Fruit fly (Drosophila melanogaster) whole organism, embryonic: ENCODE data around the gene CG3679.

Experiments
- Abd-B ChIP-seq: fragments of 200-800 bp; sonication (Bioruptor generic); optimal IDR thresholded peaks from 2 replicates; lab custom pipeline; 2018; ENCODE audit warnings: missing biosample characterization, mild to moderate bottlenecking, missing genetic modification characterization, moderate library complexity
- Asciz ChIP-seq: fragments of 200-800 bp; sonication (Bioruptor generic); optimal IDR thresholded peaks from 2 replicates; lab custom pipeline; 2017; ENCODE audit warnings: missing biosample characterization, mild to moderate bottlenecking, missing genetic modification characterization, missing genetic modification reagents
- Atf-2 ChIP-seq: fragments of 200-800 bp; sonication (Bioruptor generic); optimal IDR thresholded peaks from 2 replicates; lab custom pipeline; 2016; ENCODE audit warnings: missing biosample characterization, missing genetic modification characterization
- CG10267 ChIP-seq: fragments of 200-800 bp; sonication (Bioruptor generic); optimal IDR thresholded peaks from 2 replicates; lab custom pipeline; 2018; ENCODE audit warnings: missing biosample characterization, mild to moderate bottlenecking, missing genetic modification characterization, moderate library complexity
- CG10366 ChIP-seq: fragments of 200-800 bp; sonication (Bioruptor generic); IDR thresholded peaks from 2 replicates; pipeline ENCODE4 v1.3.6; 2022; ENCODE audit warnings: missing biosample characterization, missing genetic modification characterization
- CG10654 ChIP-seq: fragments of 200-800 bp; sonication (Bioruptor generic); optimal IDR thresholded peaks from 2 replicates; lab custom pipeline; 2016; ENCODE audit warnings: missing biosample characterization, missing genetic modification characterization
- CG12236 ChIP-seq: fragments of 200-800 bp; sonication (Bioruptor generic); optimal IDR thresholded peaks from 2 replicates; lab custom pipeline; 2016; ENCODE audit warnings: missing biosample characterization, missing genetic modification characterization
- CG12744 ChIP-seq: fragments of 200-800 bp; sonication (Bioruptor generic); optimal IDR thresholded peaks from 2 replicates; lab custom pipeline; 2016; ENCODE audit warnings: missing biosample characterization, missing genetic modification characterization
- CG14441 ChIP-seq: fragments of 200-800 bp; sonication (Bioruptor generic); IDR thresholded peaks from 2 replicates; pipeline ENCODE4 v1.3.6; 2022; ENCODE audit warnings: missing biosample characterization, missing genetic modification characterization
- CG14710 ChIP-seq: fragments of 200-800 bp; sonication (Bioruptor generic); optimal IDR thresholded peaks from 3 replicates; lab custom pipeline; 2019; ENCODE audit warnings: missing biosample characterization, mild to moderate bottlenecking, missing genetic modification characterization, moderate library complexity
- CG17359 ChIP-seq: fragments of 200-800 bp; sonication (Bioruptor generic); optimal IDR thresholded peaks from 3 replicates; lab custom pipeline; 2018; ENCODE audit warnings: missing biosample characterization, mild to moderate bottlenecking, missing genetic modification characterization, moderate library complexity
- CG18619 ChIP-seq: fragments of 200-800 bp; sonication (Bioruptor generic); optimal IDR thresholded peaks from 3 replicates; lab custom pipeline; 2017; ENCODE audit warnings: missing biosample characterization, mild to moderate bottlenecking, missing genetic modification characterization
- CG3838 ChIP-seq: fragments of 200-800 bp; sonication (Bioruptor generic); optimal IDR thresholded peaks from 3 replicates; lab custom pipeline; 2016; ENCODE audit warnings: missing biosample characterization, missing genetic modification characterization
- CG4404 ChIP-seq: fragments of 200-800 bp; sonication (Bioruptor generic); IDR thresholded peaks from 2 replicates; pipeline ENCODE4 v1.3.6; 2022; ENCODE audit warnings: missing biosample characterization, missing genetic modification characterization
- CG4854 ChIP-seq: fragments of 200-800 bp; sonication (Bioruptor generic); optimal IDR thresholded peaks from 2 replicates; lab custom pipeline; 2016; ENCODE audit warnings: missing biosample characterization, missing genetic modification characterization, inconsistent platforms
- CG6654 ChIP-seq: fragments of 200-800 bp; sonication (Bioruptor generic); optimal IDR thresholded peaks from 2 replicates; lab custom pipeline; 2017; ENCODE audit warnings: missing biosample characterization, mild to moderate bottlenecking, missing genetic modification characterization
- CG7556 ChIP-seq: fragments of 200-800 bp; sonication (Bioruptor generic); optimal IDR thresholded peaks from 2 replicates; lab custom pipeline; 2017; ENCODE audit warnings: missing biosample characterization, mild to moderate bottlenecking, missing genetic modification characterization
- CG8089 ChIP-seq: fragments of 200-800 bp; sonication (Bioruptor generic); optimal IDR thresholded peaks from 3 replicates; lab custom pipeline; 2016; ENCODE audit warnings: missing biosample characterization, missing genetic modification characterization
- CHES-1-like ChIP-seq: fragments of 200-800 bp; sonication (Bioruptor generic); optimal IDR thresholded peaks from 2 replicates; lab custom pipeline; 2016; ENCODE audit warnings: missing biosample characterization, missing genetic modification characterization
- Dll ChIP-seq: fragments of 200-800 bp; sonication (Bioruptor generic); IDR thresholded peaks from 4 replicates; pipeline ENCODE4 v1.3.6; 2022; ENCODE audit warnings: missing biosample characterization, missing genetic modification characterization; ENCODE audit not compliant: partially characterized antibody
- Eip74EF ChIP-seq, 2 experiments: fragments of 200-800 bp in 1 of 2; fragments of >200 bp in 1 of 2; sonication (Bioruptor generic) in 1 of 2; optimal IDR thresholded peaks; 2 replicates each; lab custom pipeline; 2017 to 2019; ENCODE audit warnings: missing biosample characterization in 2 of 2, missing genetic modification characterization in 2 of 2, mild to moderate bottlenecking in 1 of 2, moderate library complexity in 1 of 2
- HmgZ ChIP-seq: fragments of 200-800 bp; sonication (Bioruptor generic); optimal IDR thresholded peaks from 2 replicates; lab custom pipeline; 2018; ENCODE audit warnings: missing biosample characterization, mild to moderate bottlenecking, missing genetic modification characterization
- Hr51 ChIP-seq, 2 experiments: fragments of 200-800 bp; sonication (Bioruptor generic); optimal IDR thresholded peaks; 2 replicates in 1 of 2; 3 replicates in 1 of 2; lab custom pipeline; 2016 to 2018; ENCODE audit warnings: missing biosample characterization in 2 of 2, missing genetic modification characterization in 2 of 2, mild to moderate bottlenecking in 1 of 2, moderate library complexity in 1 of 2
- Hsf ChIP-seq: fragments of 200-800 bp; sonication (Bioruptor generic); optimal IDR thresholded peaks from 3 replicates; lab custom pipeline; 2016; ENCODE audit warnings: missing biosample characterization, missing genetic modification characterization
- Optix ChIP-seq: fragments of 200-800 bp; sonication (Bioruptor generic); IDR thresholded peaks from 3 replicates; pipeline ENCODE4 v1.3.6; 2022; ENCODE audit warnings: missing biosample characterization, missing genetic modification characterization
- Scr ChIP-seq: fragments of 200-800 bp; sonication (Bioruptor generic); IDR thresholded peaks from 2 replicates; pipeline ENCODE4 v1.3.6; 2022; ENCODE audit warnings: missing biosample characterization, missing genetic modification characterization; ENCODE audit not compliant: partially characterized antibody
- Side ChIP-seq: fragments of 200-800 bp; sonication (Bioruptor generic); optimal IDR thresholded peaks from 2 replicates; lab custom pipeline; 2016; ENCODE audit warnings: missing biosample characterization, missing genetic modification characterization
- Spps ChIP-seq: fragments of 200-800 bp; sonication (Bioruptor generic); optimal IDR thresholded peaks from 2 replicates; lab custom pipeline; 2018; ENCODE audit warnings: missing biosample characterization, mild to moderate bottlenecking, missing genetic modification characterization
- ara ChIP-seq: fragments of 200-800 bp; sonication (Bioruptor generic); IDR thresholded peaks from 2 replicates; pipeline ENCODE4 v1.3.6; 2022; ENCODE audit warnings: missing biosample characterization, missing genetic modification characterization
- bab2 ChIP-seq: fragments of 200-800 bp; sonication (Bioruptor generic); optimal IDR thresholded peaks from 2 replicates; lab custom pipeline; 2016; ENCODE audit warnings: missing biosample characterization, missing genetic modification characterization
- cas ChIP-seq: fragments of 200-800 bp; sonication (Bioruptor generic); IDR thresholded peaks from 2 replicates; pipeline ENCODE4 v1.3.6; 2022; ENCODE audit warnings: missing biosample characterization, missing genetic modification characterization
- crc ChIP-seq: fragments of 200-800 bp; sonication (Bioruptor generic); optimal IDR thresholded peaks from 2 replicates; lab custom pipeline; 2016; ENCODE audit warnings: missing biosample characterization, missing genetic modification characterization
- dimm ChIP-seq: fragments of 200-800 bp; sonication (Bioruptor generic); IDR thresholded peaks from 2 replicates; pipeline ENCODE4 v1.3.6; 2022; ENCODE audit warnings: missing biosample characterization, missing genetic modification characterization
- disco-r ChIP-seq: fragments of 200-800 bp; sonication (Bioruptor generic); optimal IDR thresholded peaks from 2 replicates; lab custom pipeline; 2016; ENCODE audit warnings: missing biosample characterization, missing genetic modification characterization
- en ChIP-seq: fragments of 200-800 bp; sonication (Bioruptor generic); optimal IDR thresholded peaks from 2 replicates; lab custom pipeline; 2016; ENCODE audit warnings: missing biosample characterization, missing genetic modification characterization
- gem ChIP-seq: fragments of 200-800 bp; sonication (Bioruptor generic); optimal IDR thresholded peaks from 2 replicates; lab custom pipeline; 2019; ENCODE audit warnings: missing biosample characterization, mild to moderate bottlenecking, missing genetic modification characterization, moderate library complexity
- gfzf ChIP-seq: fragments of 200-800 bp; sonication (Bioruptor generic); optimal IDR thresholded peaks from 2 replicates; lab custom pipeline; 2016; ENCODE audit warnings: missing biosample characterization, mild to moderate bottlenecking, missing genetic modification characterization, moderate library complexity
- h ChIP-seq: fragments of >200 bp; optimal IDR thresholded peaks from 2 replicates; lab custom pipeline; 2017
- her ChIP-seq: fragments of 200-800 bp; sonication (Bioruptor generic); optimal IDR thresholded peaks from 2 replicates; lab custom pipeline; 2016; ENCODE audit warnings: missing biosample characterization, missing genetic modification characterization
- insv ChIP-seq, 2 experiments: fragments of 200-800 bp; sonication (Bioruptor generic); optimal IDR thresholded peaks; 3 replicates each; lab custom pipeline; 2016 to 2018; ENCODE audit warnings: missing biosample characterization in 2 of 2, missing genetic modification characterization in 2 of 2
- kni ChIP-seq: fragments of 200-800 bp; sonication (Bioruptor generic); optimal IDR thresholded peaks from 3 replicates; lab custom pipeline; 2017; ENCODE audit warnings: mild to moderate bottlenecking, missing biosample characterization, missing genetic modification reagents, missing genetic modification characterization
- knrl ChIP-seq: fragments of 200-800 bp; sonication (Bioruptor generic); IDR thresholded peaks from 3 replicates; pipeline ENCODE4 v1.3.6; 2022; ENCODE audit warnings: missing biosample characterization, missing genetic modification characterization; ENCODE audit not compliant: partially characterized antibody
- lilli ChIP-seq: fragments of 200-800 bp; sonication (Bioruptor generic); optimal IDR thresholded peaks from 3 replicates; lab custom pipeline; 2016; ENCODE audit warnings: missing biosample characterization, missing genetic modification characterization
- run ChIP-seq: fragments of 200-800 bp; sonication (Bioruptor generic); optimal IDR thresholded peaks from 3 replicates; lab custom pipeline; 2018; ENCODE audit warnings: missing biosample characterization, mild to moderate bottlenecking, missing genetic modification characterization
- sd ChIP-seq: fragments of 200-800 bp; sonication (Bioruptor generic); optimal IDR thresholded peaks from 3 replicates; lab custom pipeline; 2018; ENCODE audit warnings: missing biosample characterization, mild to moderate bottlenecking, missing genetic modification characterization, moderate library complexity
- slou ChIP-seq: fragments of 200-800 bp; sonication (Bioruptor generic); optimal IDR thresholded peaks from 3 replicates; lab custom pipeline; 2016; ENCODE audit warnings: missing biosample characterization, missing genetic modification characterization
- sna ChIP-seq: fragments of 200-800 bp; sonication (Bioruptor generic); IDR thresholded peaks from 2 replicates; pipeline ENCODE4 v1.3.6; 2022; ENCODE audit warnings: missing biosample characterization, missing genetic modification characterization; ENCODE audit not compliant: partially characterized antibody
- ssp ChIP-seq: fragments of 200-800 bp; sonication (Bioruptor generic); IDR thresholded peaks from 2 replicates; pipeline ENCODE4 v1.3.6; 2022; ENCODE audit warnings: missing biosample characterization, missing genetic modification characterization
- stc ChIP-seq: fragments of 200-800 bp; sonication (Bioruptor generic); IDR thresholded peaks from 2 replicates; pipeline ENCODE4 v1.3.6; 2022; ENCODE audit warnings: missing biosample characterization, missing genetic modification characterization
- tll ChIP-seq, 2 experiments: fragments of 200-800 bp in 1 of 2; fragments of >200 bp in 1 of 2; sonication (Bioruptor generic) in 1 of 2; optimal IDR thresholded peaks; 2 replicates each; lab custom pipeline; 2017 to 2019; ENCODE audit warnings: missing biosample characterization in 2 of 2, missing genetic modification characterization in 2 of 2, mild to moderate bottlenecking in 1 of 2, moderate library complexity in 1 of 2
- wdn ChIP-seq: fragments of 200-800 bp; sonication (Bioruptor generic); IDR thresholded peaks from 2 replicates; pipeline ENCODE4 v1.3.6; 2022; ENCODE audit warnings: missing biosample characterization, missing genetic modification characterization

The CG3679 gene

DNA sequence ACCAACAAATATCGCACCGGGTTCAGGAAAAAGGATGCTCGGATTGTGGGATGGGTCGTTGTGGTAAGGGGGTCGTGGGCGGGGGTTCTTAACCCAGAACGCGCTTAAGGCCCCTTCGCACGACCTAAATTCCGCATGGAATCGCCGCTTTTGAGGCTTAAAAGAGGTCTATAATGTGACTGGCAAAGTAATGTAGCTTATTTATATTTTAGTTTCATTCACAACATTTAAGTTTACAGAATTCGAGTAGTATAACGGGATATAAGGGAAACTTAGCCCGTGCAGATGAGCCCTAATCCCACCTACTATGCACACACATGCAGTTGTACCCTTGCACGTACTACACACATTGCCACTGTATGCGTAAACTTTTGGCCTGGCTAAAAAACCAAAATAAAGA is 24.9 kb upstream of the CG3679 start (continued):
- TF ChIP-seq bab2 (GFP tag; lab: Kevin White, UChicago) = peak; percentile 46
- TF ChIP-seq stc = peak; percentile 85
- peak; percentile 79 for TF ChIP-seq HmgZ
- TF ChIP-seq CG14441 (GFP tag; lab: Robert Waterston, UW) = peak; percentile 81
- TF ChIP-seq CG7556 (GFP tag; lab: Kevin White, UChicago) = peak; percentile 86
- peak; percentile 59 for TF ChIP-seq Abd-B
- TF ChIP-seq Scr = no peak
- TF ChIP-seq sd (tag; lab: Kevin White, UChicago) = no peak
- TF ChIP-seq tll (GFP tag; optimal IDR thresholded peaks at IDR 0.05; lab: Kevin White, UChicago) = no peak
- TF ChIP-seq CG10366 (GFP tag; lab: Robert Waterston, UW) = peak; percentile 73
- TF ChIP-seq Optix (GFP tag; lab: Robert Waterston, UW) = peak; percentile 76
- peak; percentile 15 for TF ChIP-seq CG12744 (GFP tag; lab: Kevin White, UChicago)
- TF ChIP-seq Asciz (GFP tag; lab: Kevin White, UChicago) = peak; percentile 82
- peak; percentile 88 for TF ChIP-seq ara (GFP tag; lab: Robert Waterston, UW)
- TF ChIP-seq en (GFP tag; lab: Kevin White, UChicago) = no peak
- peak; percentile 16 for TF ChIP-seq CG8089 (GFP tag; lab: Kevin White, UChicago)
- TF ChIP-seq CG6654 (GFP tag; lab: Kevin White, UChicago) = peak; percentile 57
- no peak for TF ChIP-seq insv (GFP tag; optimal IDR thresholded peaks at IDR 0.05; lab: Kevin White, UChicago)
- peak; percentile 66 for TF ChIP-seq dimm (GFP tag; lab: Robert Waterston, UW)
- TF ChIP-seq knrl (GFP tag; lab: Robert Waterston, UW) = no peak
- TF ChIP-seq run (tag; lab: Kevin White, UChicago) = no peak
- peak; percentile 75 for TF ChIP-seq CG18619
- peak; percentile 20 for TF ChIP-seq lilli (GFP tag; lab: Kevin White, UChicago)
- TF ChIP-seq crc (GFP tag; lab: Kevin White, UChicago) = peak; percentile 24
- TF ChIP-seq CG17359 (tag; lab: Kevin White, UChicago) = peak; percentile 87
- peak; percentile 31 for TF ChIP-seq Side (GFP tag; lab: Kevin White, UChicago)
- TF ChIP-seq sna (GFP tag; lab: Robert Waterston, UW) = no peak
- TF ChIP-seq Hsf (GFP tag; lab: Kevin White, UChicago) = peak; percentile 64
- peak; percentile 91 for TF ChIP-seq CG14710
- TF ChIP-seq cas (GFP tag; lab: Robert Waterston, UW) = 0 out of 2 replicates have a peak, but pooled peaks have one; percentile 32
- TF ChIP-seq CHES-1-like = no peak
- peak; percentile 89 for TF ChIP-seq gem
- TF ChIP-seq Eip74EF (GFP tag; optimal IDR thresholded peaks at IDR 0.05; lab: Kevin White, UChicago) = peak in 1 of 2 experiments; percentile 79
- no peak for TF ChIP-seq gfzf (GFP tag; lab: Kevin White, UChicago)
- TF ChIP-seq Dll = no peak
- peak; percentile 76 for TF ChIP-seq wdn (GFP tag; lab: Robert Waterston, UW)
- peak; percentile 23 to 87 for TF ChIP-seq Hr51 (GFP tag; optimal IDR thresholded peaks at IDR 0.05; lab: Kevin White, UChicago)
- TF ChIP-seq CG3838 (GFP tag; lab: Kevin White, UChicago) = peak; percentile 12
- no peak for TF ChIP-seq slou
- no peak for TF ChIP-seq Atf-2 (GFP tag; lab: Kevin White, UChicago)
- no peak for TF ChIP-seq CG4854 (GFP tag; lab: Kevin White, UChicago)
- TF ChIP-seq CG12236 (GFP tag; lab: Kevin White, UChicago) = peak; percentile 29
- TF ChIP-seq Spps (tag; lab: Kevin White, UChicago) = peak; percentile 84
- peak; percentile 61 for TF ChIP-seq CG10654 (GFP tag; lab: Kevin White, UChicago)
- TF ChIP-seq CG4404 (GFP tag; lab: Robert Waterston, UW) = peak; percentile 70
- peak; percentile 16 for TF ChIP-seq her (GFP tag; lab: Kevin White, UChicago)
- no peak for TF ChIP-seq disco-r
- TF ChIP-seq h (lab: Kevin White, UChicago) = no peak
- TF ChIP-seq kni (GFP tag; lab: Kevin White, UChicago) = peak; percentile 85
- TF ChIP-seq ssp (GFP tag; lab: Robert Waterston, UW) = peak; percentile 29
- TF ChIP-seq CG10267 (tag; lab: Kevin White, UChicago) = peak; percentile 82
